Fruit fly (Drosophila melanogaster) whole organism, pupa: Measurements from ENCODE around the gene fid.

Source experiments
- CG13204 ChIP-seq: fragments of 200-800 bp; sonication (Bioruptor generic); optimal IDR thresholded peaks from 2 replicates; lab custom pipeline; 2018; ENCODE audit warnings: missing biosample characterization, mild to moderate bottlenecking, missing genetic modification characterization, moderate library complexity
- CG14655 ChIP-seq: fragments of 200-800 bp; sonication (Bioruptor generic); optimal IDR thresholded peaks from 3 replicates; lab custom pipeline; 2017; ENCODE audit warnings: mild to moderate bottlenecking, missing biosample characterization, missing genetic modification reagents, missing genetic modification characterization
- CG15710 ChIP-seq: fragments of 200-800 bp; sonication (Bioruptor generic); optimal IDR thresholded peaks from 2 replicates; lab custom pipeline; 2018; ENCODE audit warnings: missing biosample characterization, mild to moderate bottlenecking, missing genetic modification characterization, moderate library complexity
- CG17806 ChIP-seq: fragments of 200-800 bp; sonication (Bioruptor generic); optimal IDR thresholded peaks from 2 replicates; lab custom pipeline; 2018; ENCODE audit warnings: missing biosample characterization, mild to moderate bottlenecking, missing genetic modification characterization, moderate library complexity
- CG34367 ChIP-seq: fragments of 200-800 bp; sonication (Bioruptor generic); optimal IDR thresholded peaks from 2 replicates; lab custom pipeline; 2018; ENCODE audit warnings: missing biosample characterization, mild to moderate bottlenecking, missing genetic modification characterization
- CG8301 ChIP-seq: fragments of 200-800 bp; sonication (Bioruptor generic); optimal IDR thresholded peaks from 2 replicates; lab custom pipeline; 2018; ENCODE audit warnings: missing biosample characterization, mild to moderate bottlenecking, missing genetic modification characterization
- D1 ChIP-seq: fragments of 200-800 bp; sonication (Bioruptor generic); optimal IDR thresholded peaks from 2 replicates; lab custom pipeline; 2018; ENCODE audit warnings: missing biosample characterization, mild to moderate bottlenecking, missing genetic modification characterization, moderate library complexity
- EcR ChIP-seq: fragments of 200-800 bp; sonication (Bioruptor generic); optimal IDR thresholded peaks from 3 replicates; lab custom pipeline; 2019; ENCODE audit warnings: missing biosample characterization, missing genetic modification characterization, mild to moderate bottlenecking, moderate library complexity, missing genetic modification reagents
- Ets98B ChIP-seq: fragments of 200-800 bp; sonication (Bioruptor generic); IDR thresholded peaks from 2 replicates; pipeline ENCODE4 v1.3.6; 2022; ENCODE audit warnings: missing biosample characterization, missing genetic modification characterization
- Pif1A ChIP-seq: fragments of 200-800 bp; sonication (Bioruptor generic); optimal IDR thresholded peaks from 3 replicates; lab custom pipeline; 2016; ENCODE audit warnings: missing biosample characterization, missing genetic modification characterization
- Pif1B ChIP-seq: fragments of 200-800 bp; sonication (Bioruptor generic); optimal IDR thresholded peaks from 3 replicates; lab custom pipeline; 2016; ENCODE audit warnings: missing biosample characterization, missing genetic modification characterization
- rn ChIP-seq: fragments of 200-800 bp; sonication (Bioruptor generic); IDR thresholded peaks from 2 replicates; pipeline ENCODE4 v1.3.6; 2022; ENCODE audit warnings: missing biosample characterization, missing genetic modification characterization

DNA sequence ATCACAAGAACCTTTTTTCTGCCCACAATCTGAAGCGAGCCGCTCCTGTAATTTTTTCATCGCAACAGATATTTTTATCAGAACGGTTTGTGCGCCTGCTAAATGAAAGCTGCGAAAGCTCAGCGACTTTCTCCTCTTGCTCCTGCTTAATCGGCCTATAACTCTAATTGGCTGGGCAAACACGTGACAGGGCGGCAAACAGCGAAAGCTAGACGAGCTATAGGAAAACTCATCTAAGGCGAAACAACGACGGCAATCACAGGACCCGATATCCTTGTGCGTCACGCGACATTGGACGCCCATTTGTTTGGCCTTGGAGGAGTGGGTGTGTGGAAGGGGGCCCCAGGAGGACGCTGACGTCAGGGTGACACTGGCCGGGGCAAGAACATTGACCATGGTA is 2.9 kb upstream of the fid start:
- no peak for TF ChIP-seq CG15710
- TF ChIP-seq CG13204 (GFP tag; lab: Kevin White, UChicago), result no peak
- TF ChIP-seq Pif1B (GFP tag; lab: Kevin White, UChicago), result no peak
- no peak for TF ChIP-seq CG8301 (tag; lab: Kevin White, UChicago)
- no peak for TF ChIP-seq Pif1A (GFP tag; lab: Kevin White, UChicago)
- TF ChIP-seq rn (GFP tag; lab: Robert Waterston, UW), result no peak
- no peak for TF ChIP-seq CG17806 (tag; lab: Kevin White, UChicago)
- TF ChIP-seq D1, result no peak
- no peak for TF ChIP-seq EcR (GFP tag; lab: Kevin White, UChicago)
- no peak for TF ChIP-seq Ets98B (GFP tag; lab: Robert Waterston, UW)
- no peak for TF ChIP-seq CG14655 (GFP tag; lab: Kevin White, UChicago)
- TF ChIP-seq CG34367 (tag; lab: Kevin White, UChicago), result no peak
